Worm (Caenorhabditis elegans): ENCODE results near the gene T04H1.12.

T04H1.12 gene

DNA sequence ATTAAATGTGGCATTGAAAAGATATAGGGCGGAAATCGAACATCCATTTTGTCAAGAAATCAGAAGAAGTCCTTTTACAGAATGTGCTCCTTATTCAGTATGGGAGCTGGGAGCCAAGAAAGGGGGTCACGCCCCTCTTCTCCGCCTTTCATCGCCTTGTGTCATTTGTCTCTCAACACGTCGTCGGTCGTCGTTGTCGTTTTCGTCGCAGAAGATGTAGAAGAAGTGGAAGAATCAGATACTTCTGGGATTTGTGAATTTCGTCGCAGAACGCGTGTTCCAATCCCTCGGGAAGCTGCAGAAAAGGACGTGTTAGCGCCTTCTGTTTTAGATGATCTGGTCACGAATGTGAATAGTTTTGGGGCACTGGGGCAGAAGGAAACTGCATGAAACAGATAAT, 21.5 kb downstream of the T04H1.12 start, which contains the start of gene bnc-1:
TSS of gene bnc-1 (minus strand) at position 101 of the 400 bp plus-strand sequence.
- no peak for TF ChIP-seq ahr-1 (tag; optimal IDR thresholded peaks at IDR 0.05)
- no peak for TF ChIP-seq madf-2 (tag; optimal IDR thresholded peaks at IDR 0.05)
- TF ChIP-seq zip-5 (tag; optimal IDR thresholded peaks at IDR 0.05) = no peak
- TF ChIP-seq hlh-15 (tag; optimal IDR thresholded peaks at IDR 0.05) = no peak
- no peak for TF ChIP-seq npax-4 (tag; optimal IDR thresholded peaks at IDR 0.05)
- no peak for TF ChIP-seq ceh-30 (tag; optimal IDR thresholded peaks at IDR 0.05)
- no peak for TF ChIP-seq ceh-9 (tag; optimal IDR thresholded peaks at IDR 0.05)

DNA sequence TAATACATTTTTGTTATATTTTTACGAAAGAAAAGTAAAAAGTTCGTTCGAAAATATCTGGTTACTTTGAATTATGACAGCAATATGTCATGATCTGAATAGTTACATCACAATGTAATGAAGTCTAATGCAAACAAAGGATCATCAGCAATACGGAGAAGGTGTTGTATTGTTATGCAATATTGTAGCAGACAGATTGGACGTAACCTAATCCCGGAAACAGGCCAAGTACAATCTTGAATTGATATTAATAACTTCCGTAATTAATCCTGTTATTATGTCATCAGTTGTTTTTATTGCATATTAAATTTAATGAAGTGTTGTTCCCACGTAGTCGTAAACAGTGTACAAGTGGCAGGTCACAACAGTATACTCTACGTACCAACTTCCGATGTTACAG, 26.1 kb downstream of the T04H1.12 start:
- no peak for TF ChIP-seq unc-86 (tag; optimal IDR thresholded peaks at IDR 0.05)

DNA sequence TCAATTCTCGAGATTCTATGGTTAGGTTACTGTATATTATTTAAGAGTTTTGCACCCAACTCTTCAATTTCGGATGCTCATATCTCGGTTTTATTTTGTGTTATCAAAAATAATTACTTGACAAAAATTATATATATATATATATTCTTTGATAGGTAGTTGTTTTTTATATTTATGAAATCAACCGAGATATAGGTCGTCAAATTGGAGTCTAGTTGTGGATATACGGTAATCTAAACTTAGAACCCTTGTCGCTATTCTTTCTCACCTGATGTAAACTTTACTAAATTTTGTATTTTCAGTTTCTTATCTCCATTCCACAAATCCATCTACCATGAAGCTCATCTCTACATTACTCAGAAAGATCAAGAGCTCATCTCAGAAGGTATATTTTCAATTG, 27.7 kb downstream of the T04H1.12 start, which contains the start of gene F55C5.10:
TSS of gene F55C5.10 (plus strand) at position 301 of the 400 bp plus-strand sequence.
- TF ChIP-seq zip-5 (tag; optimal IDR thresholded peaks at IDR 0.05) (no peak), dmd-4 (tag; optimal IDR thresholded peaks at IDR 0.05; ENCODE audit: borderline replicate concordance) (no peak), tbx-7 (tag; optimal IDR thresholded peaks at IDR 0.05) (no peak), mec-3 (tag; optimal IDR thresholded peaks at IDR 0.05; ENCODE audit: borderline replicate concordance) (no peak), elt-4 (tag; optimal IDR thresholded peaks at IDR 0.05) (no peak), unc-55 (GFP tag; optimal IDR thresholded peaks at IDR 0.05) (no peak)

DNA sequence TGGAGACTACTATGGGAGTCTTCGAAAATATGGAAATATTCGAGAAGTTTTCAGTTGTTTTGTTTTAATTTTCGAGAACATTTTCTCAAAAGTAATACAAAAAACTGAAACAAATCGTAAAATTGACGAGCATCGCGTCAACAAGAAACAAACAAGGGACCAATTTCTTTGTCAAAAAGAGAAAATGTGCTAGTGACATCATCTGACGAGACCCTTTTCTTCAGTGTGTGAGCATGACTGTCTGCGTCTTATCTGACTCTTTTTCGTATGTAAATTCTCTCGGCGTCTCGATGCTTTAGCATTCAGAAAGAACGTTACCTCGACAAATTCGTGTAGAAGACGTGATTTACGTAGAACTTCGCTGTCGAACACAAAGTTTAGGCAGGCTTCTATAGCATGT, 32.2 kb downstream of the T04H1.12 start:
- TF ChIP-seq hlh-13 (GFP tag; optimal IDR thresholded peaks at IDR 0.05) = no peak
- TF ChIP-seq sdc-2 (tag; optimal IDR thresholded peaks at IDR 0.05) = no peak
- no peak for TF ChIP-seq rnt-1 (tag; optimal IDR thresholded peaks at IDR 0.05)
- TF ChIP-seq ets-4 (tag; optimal IDR thresholded peaks at IDR 0.05) = no peak

DNA sequence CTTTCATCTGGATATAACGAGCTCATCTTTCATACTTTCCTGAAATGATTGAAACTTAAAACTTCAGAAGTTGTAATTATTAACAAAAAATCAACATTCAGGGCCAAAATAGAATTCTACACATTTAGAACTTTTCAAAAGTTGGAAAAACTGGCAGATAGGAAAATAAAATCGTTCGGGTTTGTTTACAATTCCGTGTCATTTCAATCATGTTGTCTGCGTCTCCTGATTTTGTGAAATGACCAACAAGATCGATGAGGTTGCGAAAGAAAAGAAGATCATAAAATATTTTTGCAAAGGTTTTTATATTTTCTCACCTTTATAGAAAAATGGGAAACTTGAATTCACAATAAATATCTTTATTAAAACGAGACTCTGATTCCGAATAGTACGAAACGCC, 33.1 kb downstream of the T04H1.12 start, which contains the start of gene rskd-1:
TSS of gene rskd-1 (minus strand) at position 39 of the 400 bp plus-strand sequence.
- TF ChIP-seq ceh-48 (tag; optimal IDR thresholded peaks at IDR 0.05) = no peak
- TF ChIP-seq K02D7.2 (tag; optimal IDR thresholded peaks at IDR 0.05) = no peak
- TF ChIP-seq ceh-30 (tag; optimal IDR thresholded peaks at IDR 0.05) = no peak
- no peak for TF ChIP-seq ceh-9 (tag; optimal IDR thresholded peaks at IDR 0.05)
- TF ChIP-seq unc-55 (GFP tag; optimal IDR thresholded peaks at IDR 0.05) = peak; percentile 51
- no peak for TF ChIP-seq zip-5 (tag; optimal IDR thresholded peaks at IDR 0.05)
- no peak for TF ChIP-seq elt-4 (tag; optimal IDR thresholded peaks at IDR 0.05)
- no peak for TF ChIP-seq ahr-1 (tag; optimal IDR thresholded peaks at IDR 0.05)
- TF ChIP-seq K09A11.1 (tag; optimal IDR thresholded peaks at IDR 0.05; ENCODE audit: insufficient read depth) = no peak

DNA sequence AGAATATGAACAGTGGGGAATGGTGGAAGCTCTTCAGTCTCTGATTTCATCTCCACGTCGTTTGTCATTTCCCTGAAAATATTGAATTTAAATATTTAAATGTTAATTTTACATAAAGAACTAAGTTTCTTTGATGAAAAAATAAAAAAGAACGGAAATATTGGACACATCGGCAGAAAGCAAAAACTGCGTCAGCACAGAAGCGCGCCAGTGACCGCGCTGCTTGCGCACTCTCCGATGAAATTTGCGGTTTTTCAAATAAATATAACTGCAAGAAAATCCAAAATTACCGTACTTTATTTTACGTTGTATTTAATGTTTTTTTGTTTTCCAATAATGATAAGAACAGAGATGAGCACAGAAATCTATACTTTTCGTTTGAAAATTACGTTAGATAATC, 36.1 kb downstream of the T04H1.12 start, which contains the start of the genes srpa-68 and srh-16:
TSS of gene srpa-68 (minus strand) at position 72 of the 400 bp plus-strand sequence.
TSS of gene srh-16 (plus strand) at position 275 of the 400 bp plus-strand sequence.
- TF ChIP-seq madf-2 (tag; optimal IDR thresholded peaks at IDR 0.05) (peak; percentile 38), pha-2 (tag; optimal IDR thresholded peaks at IDR 0.05) (peak; percentile 65), ceh-30 (tag; optimal IDR thresholded peaks at IDR 0.05) (peak; percentile 72), ceh-45 (GFP tag; IDR thresholded peaks at IDR 0.05) (peak; percentile 59; the same call in 1 of the 2 replicates), C38D4.7 (GFP tag; optimal IDR thresholded peaks at IDR 0.05) (peak; percentile 49), ceh-19 (GFP tag; optimal IDR thresholded peaks at IDR 0.05) (no peak), ceh-34 (tag; optimal IDR thresholded peaks at IDR 0.05) (peak; percentile 58), ama-1 (optimal IDR thresholded peaks at IDR 0.05) (no peak), pat-9 (tag; optimal IDR thresholded peaks at IDR 0.05) (peak; percentile 51), sox-4 (tag; optimal IDR thresholded peaks at IDR 0.05) (peak; percentile 45), hlh-13 (GFP tag; optimal IDR thresholded peaks at IDR 0.05) (peak; percentile 33), gmeb-2 (tag; optimal IDR thresholded peaks at IDR 0.05) (peak; percentile 47), hlh-6 (tag; optimal IDR thresholded peaks at IDR 0.05) (no peak), ceh-14 (tag; optimal IDR thresholded peaks at IDR 0.05) (peak; percentile 57), C08G9.2 (tag; optimal IDR thresholded peaks at IDR 0.05) (peak; percentile 33), eyg-1 (tag; optimal IDR thresholded peaks at IDR 0.05) (peak; percentile 29), ceh-48 (tag; optimal IDR thresholded peaks at IDR 0.05) (peak; percentile 62), fkh-6 (tag; optimal IDR thresholded peaks at IDR 0.05) (peak; percentile 60), Y22D7AL.16 (tag; optimal IDR thresholded peaks at IDR 0.05) (peak; percentile 33), unc-3 (GFP tag; conservative IDR thresholded peaks at IDR 0.05) (peak; percentile 54; the same call in 1 of the 2 replicates), unc-3 (tag; optimal IDR thresholded peaks at IDR 0.05) (peak; percentile 8), rnt-1 (tag; optimal IDR thresholded peaks at IDR 0.05) (peak; percentile 79), tbx-2 (tag; optimal IDR thresholded peaks at IDR 0.05) (peak; percentile 65), che-1 (tag; optimal IDR thresholded peaks at IDR 0.05) (peak; percentile 53), ref-2 (tag; optimal IDR thresholded peaks at IDR 0.05) (no peak), ets-4 (tag; optimal IDR thresholded peaks at IDR 0.05) (no peak), unc-42 (tag; optimal IDR thresholded peaks at IDR 0.05) (peak; percentile 44), unc-55 (GFP tag; optimal IDR thresholded peaks at IDR 0.05) (peak; percentile 15), nfya-1 (tag; optimal IDR thresholded peaks at IDR 0.05) (peak; percentile 76)
